Fruit fly (Drosophila melanogaster): ENCODE measurements around the gene Polr2J.

Gene Polr2J

dm6 chr2L:17429788-17430587 is 19.8 kb upstream of the Polr2J start (continued):
- TF ChIP-seq Mad (GFP tag; optimal IDR thresholded peaks at IDR 0.05): peak; percentile 49
- peak; percentile 54 to 58 for TF ChIP-seq chif (GFP tag; optimal IDR thresholded peaks at IDR 0.05)
- TF ChIP-seq da (GFP tag; optimal IDR thresholded peaks at IDR 0.05): no peak
- peak; percentile 8 for TF ChIP-seq MESR4 (GFP tag; optimal IDR thresholded peaks at IDR 0.05)
- no peak for TF ChIP-seq CG34224 (GFP tag; IDR thresholded peaks at IDR 0.05; ENCODE audit: partially characterized antibody)
- peak; percentile 98 for TF ChIP-seq CG11695 (GFP tag; IDR thresholded peaks at IDR 0.05)
- TF ChIP-seq Antp (GFP tag; optimal IDR thresholded peaks at IDR 0.05): no peak
- peak; percentile 85 for TF ChIP-seq dmrt11E (tag; optimal IDR thresholded peaks at IDR 0.05)
- peak; percentile 60; the same call in 2 of the 3 replicates for TF ChIP-seq Dbx (GFP tag; IDR thresholded peaks at IDR 0.05)
- no peak for TF ChIP-seq Lhr (GFP tag; optimal IDR thresholded peaks at IDR 0.05)
- peak; percentile 87 for TF ChIP-seq slbo (GFP tag; IDR thresholded peaks at IDR 0.05)
- TF ChIP-seq bowl (GFP tag; IDR thresholded peaks at IDR 0.05): peak; percentile 66; the same call in 1 of the 2 replicates
- peak; percentile 94 for TF ChIP-seq E2f1 (GFP tag; IDR thresholded peaks at IDR 0.05)
- peak; percentile 40; the same call in 1 of the 2 replicates for TF ChIP-seq Dip2 (GFP tag; IDR thresholded peaks at IDR 0.05)
- TF ChIP-seq NC2β (GFP tag; optimal IDR thresholded peaks at IDR 0.05): peak; percentile 34
- peak; percentile 99 for TF ChIP-seq CG2712 (tag; optimal IDR thresholded peaks at IDR 0.05)
- TF ChIP-seq vvl (GFP tag; IDR thresholded peaks at IDR 0.05): peak; percentile 81
- TF ChIP-seq CG18599 (GFP tag; optimal IDR thresholded peaks at IDR 0.05): peak; percentile 95
- TF ChIP-seq p53 (GFP tag; optimal IDR thresholded peaks at IDR 0.05): no peak
- peak; percentile 94 for TF ChIP-seq cwo (GFP tag; optimal IDR thresholded peaks at IDR 0.05)
- peak; percentile 76 for TF ChIP-seq CG1024 (GFP tag; IDR thresholded peaks at IDR 0.05)
- peak; percentile 86 for TF ChIP-seq psq (GFP tag; optimal IDR thresholded peaks at IDR 0.05)
- peak in 1 of 2 experiments; percentile 3 for TF ChIP-seq insv (GFP tag; optimal IDR thresholded peaks at IDR 0.05)
- TF ChIP-seq twi (tag; optimal IDR thresholded peaks at IDR 0.05): peak; percentile 73
- peak; percentile 50 for TF ChIP-seq CG8089 (GFP tag; optimal IDR thresholded peaks at IDR 0.05)
- TF ChIP-seq CG12744 (GFP tag; optimal IDR thresholded peaks at IDR 0.05): no peak
- TF ChIP-seq Gsc (GFP tag; IDR thresholded peaks at IDR 0.05): peak; percentile 88
- TF ChIP-seq CG7556 (GFP tag; optimal IDR thresholded peaks at IDR 0.05): peak; percentile 98
- TF ChIP-seq CG2129 (GFP tag; IDR thresholded peaks at IDR 0.05; ENCODE audit: partially characterized antibody): no peak
- TF ChIP-seq CG12942 (GFP tag; optimal IDR thresholded peaks at IDR 0.05): peak; percentile 89
- peak; percentile 91 for TF ChIP-seq CG14441 (GFP tag; IDR thresholded peaks at IDR 0.05)
- TF ChIP-seq amos (GFP tag; IDR thresholded peaks at IDR 0.05; ENCODE audit: partially characterized antibody): no peak
- TF ChIP-seq CG7786 (GFP tag; optimal IDR thresholded peaks at IDR 0.05): peak; percentile 37
- TF ChIP-seq Hr39 (optimal IDR thresholded peaks at IDR 0.05): no peak
- peak; percentile 8 for TF ChIP-seq CG3065 (GFP tag; optimal IDR thresholded peaks at IDR 0.05)
- TF ChIP-seq hkb (optimal IDR thresholded peaks at IDR 0.05): no peak
- peak; percentile 82 for TF ChIP-seq hkb (GFP tag; IDR thresholded peaks at IDR 0.05)
- peak; percentile 51; the same call in 1 of the 2 replicates for TF ChIP-seq Poxn (GFP tag; IDR thresholded peaks at IDR 0.05)
- peak; percentile 31 for TF ChIP-seq CG18476 (GFP tag; optimal IDR thresholded peaks at IDR 0.05)
- TF ChIP-seq HmgD (GFP tag; optimal IDR thresholded peaks at IDR 0.05): no peak
- TF ChIP-seq gsb (GFP tag; IDR thresholded peaks at IDR 0.05): peak; percentile 87
- peak; percentile 71 for TF ChIP-seq dimm (GFP tag; IDR thresholded peaks at IDR 0.05)
- TF ChIP-seq CG12236 (GFP tag; optimal IDR thresholded peaks at IDR 0.05): no peak
- TF ChIP-seq CG11723 (GFP tag; optimal IDR thresholded peaks at IDR 0.05): peak; percentile 86
- peak; percentile 39 for TF ChIP-seq tx (GFP tag; optimal IDR thresholded peaks at IDR 0.05)
- TF ChIP-seq rib (GFP tag; IDR thresholded peaks at IDR 0.05): peak; percentile 72; the same call in 1 of the 2 replicates
- peak; percentile 83 for TF ChIP-seq Lim3 (GFP tag; IDR thresholded peaks at IDR 0.05)
- no peak for TF ChIP-seq Dp (GFP tag; optimal IDR thresholded peaks at IDR 0.05)
- peak; percentile 96 for TF ChIP-seq stc (GFP tag; IDR thresholded peaks at IDR 0.05)
- TF ChIP-seq bigmax (GFP tag; optimal IDR thresholded peaks at IDR 0.05): no peak
